Worm (Caenorhabditis elegans) whole organism, mixed stage, embryonic: ENCODE measurements around the gene Y110A2AR.1.

Experiments
- bed-3 ChIP-seq: fragments of 200-800 bp; sonication (Bioruptor generic); optimal IDR thresholded peaks from 3 replicates; lab custom pipeline; 2018; ENCODE audit warnings: mild to moderate bottlenecking, missing genetic modification characterization, moderate library complexity, missing compliant biosample characterization
- cnd-1 ChIP-seq: fragments of 200-800 bp; sonication (Bioruptor generic); optimal IDR thresholded peaks from 2 replicates; lab custom pipeline; 2018; ENCODE audit warnings: mild to moderate bottlenecking, missing genetic modification characterization, missing compliant biosample characterization
- lin-13 ChIP-seq: fragments of 150-350 bp; optimal IDR thresholded peaks from 2 replicates; lab custom pipeline; 2014; ENCODE audit warnings: missing biosample characterization, missing genetic modification characterization
- nhr-12 ChIP-seq: fragments of 150-350 bp; optimal IDR thresholded peaks from 2 replicates; lab custom pipeline; 2014; ENCODE audit warnings: missing biosample characterization, missing genetic modification characterization
- nhr-237 ChIP-seq: fragments of 150-350 bp; optimal IDR thresholded peaks from 2 replicates; lab custom pipeline; 2014; ENCODE audit warnings: missing biosample characterization, missing genetic modification characterization
- unc-62 ChIP-seq: fragments of 150-350 bp; optimal IDR thresholded peaks from 2 replicates; lab custom pipeline; 2014; ENCODE audit warnings: missing biosample characterization, missing genetic modification reagents, missing genetic modification characterization
- ztf-11 ChIP-seq: fragments of 150-350 bp; optimal IDR thresholded peaks from 2 replicates; lab custom pipeline; 2014; ENCODE audit warnings: missing biosample characterization, missing genetic modification characterization

- TF ChIP-seq nhr-12 (tag; lab: Kevin White, UChicago) (no peak), unc-62 (GFP tag; lab: Kevin White, UChicago) (no peak), nhr-237 (tag; lab: Kevin White, UChicago) (no peak), cnd-1 (tag; lab: Kevin White, UChicago) (no peak), ztf-11 (tag; lab: Kevin White, UChicago) (no peak), bed-3 (no peak), lin-13 (tag; lab: Kevin White, UChicago) (no peak)
Observed at ce11 chrII:2940747-2941146, 21.2 kb downstream of the Y110A2AR.1 start, which contains the start of gene irld-66.
